Worm (Caenorhabditis elegans): ENCODE measurements around the gene gcy-12.

gcy-12 gene

DNA sequence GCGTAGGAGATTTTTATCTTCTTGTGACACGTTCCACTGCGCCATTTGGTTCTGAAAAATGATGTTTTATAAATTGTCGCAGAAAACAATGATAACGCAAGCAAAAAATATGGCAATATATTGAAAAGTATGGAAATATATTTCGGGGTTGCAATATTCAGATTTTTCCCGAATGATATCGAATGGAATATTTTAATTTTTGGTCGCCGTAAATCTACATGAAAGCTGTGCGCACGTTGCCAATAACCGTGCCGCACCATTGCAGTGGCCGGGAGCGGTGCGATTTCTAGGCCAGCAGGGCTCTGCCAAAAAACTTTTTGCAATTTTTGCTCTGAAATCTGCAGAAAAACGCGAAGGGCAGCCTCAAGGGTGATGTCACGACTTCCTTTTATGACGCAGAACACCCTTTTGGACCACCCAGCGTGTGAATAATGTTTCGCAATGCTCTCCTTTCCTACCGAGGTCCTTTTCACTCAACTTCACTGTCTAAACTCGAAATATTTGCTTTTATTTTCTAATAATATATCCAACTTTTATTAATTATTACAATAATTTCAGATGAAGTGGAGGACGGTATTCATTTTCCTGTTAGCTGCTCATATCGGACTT is 46.4 kb downstream of the gcy-12 start, which contains the start of the genes F09E5.11 and bmy-1 (continued):
- TF ChIP-seq sup-37 (GFP tag; optimal IDR thresholded peaks at IDR 0.05) (peak; percentile 44), pag-3 (tag; optimal IDR thresholded peaks at IDR 0.05; ENCODE audit: borderline replicate concordance, insufficient read depth) (no peak), snpc-4 (tag; optimal IDR thresholded peaks at IDR 0.05) (peak; percentile 60), swsn-7 (tag; optimal IDR thresholded peaks at IDR 0.05) (peak; percentile 86), ceh-88 (GFP tag; IDR thresholded peaks at IDR 0.05) (peak; percentile 63; the same call in 1 of the 2 replicates), lin-15B (tag; optimal IDR thresholded peaks at IDR 0.05) (peak; percentile 88), sox-4 (tag; optimal IDR thresholded peaks at IDR 0.05) (peak; percentile 66)

DNA sequence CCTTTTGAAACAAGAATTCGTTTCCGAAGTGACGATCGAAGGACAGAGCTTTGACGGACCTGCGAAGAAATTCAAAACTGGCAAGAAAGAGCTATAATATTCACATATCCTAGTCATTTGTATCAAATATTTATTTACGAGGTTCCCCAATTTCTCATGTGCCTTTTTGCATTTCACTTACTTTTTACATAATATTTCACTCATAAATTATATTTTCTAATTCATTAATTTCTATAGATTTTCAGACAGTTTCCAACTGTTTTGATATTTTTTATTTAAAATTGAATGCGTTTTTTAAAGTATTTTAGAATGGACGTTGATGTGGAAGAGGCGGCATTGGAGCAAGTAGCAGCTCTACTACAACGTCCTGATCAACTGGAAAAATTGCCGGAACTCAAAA is 47.4 kb downstream of the gcy-12 start, which contains the start of gene sec-6:
TSS of gene sec-6 (plus strand) at position 301 of the 400 bp plus-strand sequence.
- TF ChIP-seq swsn-7 (tag; optimal IDR thresholded peaks at IDR 0.05) (no peak), fkh-10 (GFP tag; optimal IDR thresholded peaks at IDR 0.05) (no peak), zag-1 (tag; optimal IDR thresholded peaks at IDR 0.05) (no peak), tlp-1 (tag; optimal IDR thresholded peaks at IDR 0.05) (no peak), C04F5.9 (tag; optimal IDR thresholded peaks at IDR 0.05) (no peak), mdl-1 (tag; optimal IDR thresholded peaks at IDR 0.05) (no peak)

DNA sequence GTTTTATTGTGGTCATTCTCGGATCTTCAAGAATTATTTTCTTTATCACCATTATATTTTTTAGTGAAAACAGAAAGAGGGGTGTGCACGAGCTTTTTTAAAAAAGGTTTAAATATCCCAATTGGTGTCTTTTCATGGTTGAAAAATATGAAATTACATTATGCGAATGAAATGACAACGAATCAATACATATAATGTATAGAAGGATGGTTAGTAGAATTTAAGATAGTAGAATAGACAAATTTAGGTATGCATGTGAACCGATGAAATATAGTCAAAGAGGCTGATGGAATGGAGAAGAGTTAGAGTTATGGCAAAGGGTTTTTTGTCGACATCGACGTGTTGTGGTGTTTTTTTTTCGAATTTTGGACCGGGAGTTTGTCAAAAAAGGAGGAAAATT is 52.7 kb downstream of the gcy-12 start:
- TF ChIP-seq fkh-4 (tag; optimal IDR thresholded peaks at IDR 0.05; ENCODE audit: borderline replicate concordance): no peak
- no peak for TF ChIP-seq tlp-1 (tag; optimal IDR thresholded peaks at IDR 0.05)

DNA sequence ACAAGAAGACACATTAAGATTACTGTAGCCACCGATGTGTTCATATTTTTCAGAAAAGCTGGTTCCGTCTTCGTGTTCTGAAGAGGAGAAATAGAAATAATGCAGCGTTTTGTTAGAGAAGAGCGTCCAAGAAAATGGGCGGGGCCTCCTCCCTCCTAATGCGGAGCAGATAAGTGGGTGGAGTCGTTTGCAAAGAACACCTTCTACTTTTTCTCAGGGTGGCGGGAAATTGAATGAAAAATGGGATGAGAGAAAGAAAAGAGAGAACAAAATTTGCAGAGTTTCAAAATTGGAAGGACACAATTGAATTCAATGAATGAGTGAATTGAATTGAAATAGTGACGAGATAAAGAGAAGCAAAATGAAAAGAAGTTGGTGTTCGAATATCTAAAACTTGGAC is 53.8 kb downstream of the gcy-12 start, which contains the start of gene F09E5.16:
TSS of gene F09E5.16 (minus strand) at position 101 of the 400 bp plus-strand sequence.
- no peak for TF ChIP-seq nhr-12 (tag; optimal IDR thresholded peaks at IDR 0.05)
- TF ChIP-seq lin-14 (GFP tag; optimal IDR thresholded peaks at IDR 0.05): peak; percentile 9

All from whole organism, L1 larva.